Worm (Caenorhabditis elegans): ENCODE measurements around the gene cyp-35B2.

ce11 chrV:3969664-3970063 is 27.7 kb downstream of the cyp-35B2 start:
- TF ChIP-seq sea-1 (GFP tag; conservative IDR thresholded peaks at IDR 0.05) = no peak
- TF ChIP-seq hnd-1 (tag; optimal IDR thresholded peaks at IDR 0.05) = no peak
- TF ChIP-seq ama-1 (optimal IDR thresholded peaks at IDR 0.05) = no peak
- TF ChIP-seq ceh-13 (GFP tag; optimal IDR thresholded peaks at IDR 0.05) = no peak
- no peak for TF ChIP-seq tbx-37 (GFP tag; conservative IDR thresholded peaks at IDR 0.05)
- no peak for TF ChIP-seq scrt-1 (GFP tag; IDR thresholded peaks at IDR 0.05)
- no peak for TF ChIP-seq ceh-36 (tag; optimal IDR thresholded peaks at IDR 0.05)
- no peak for TF ChIP-seq flt-1 (GFP tag; IDR thresholded peaks at IDR 0.05)
